Worm (Caenorhabditis elegans) whole organism, midembryonic: Measurements from ENCODE around the gene C50B6.1.

Experiments used
- T22C8.4 ChIP-seq: fragments of 200-800 bp; sonication (Bioruptor generic); IDR thresholded peaks from 2 replicates; pipeline ENCODE4 v1.3.6; 2022; ENCODE audit warnings: missing genetic modification characterization, missing compliant biosample characterization
- cog-1 ChIP-seq: sonication (generic microtip); optimal IDR thresholded peaks from 2 replicates; lab custom pipeline; 2016; ENCODE audit warnings: missing genetic modification characterization, missing compliant biosample characterization
- flt-1 ChIP-seq: fragments of 200-800 bp; sonication (Bioruptor generic); IDR thresholded peaks from 2 replicates; pipeline ENCODE4 v1.3.6; 2022; ENCODE audit warnings: missing genetic modification characterization, missing compliant biosample characterization
- klf-2 ChIP-seq: fragments of 200-800 bp; sonication (Bioruptor generic); conservative IDR thresholded peaks from 2 replicates; pipeline ENCODE4 v1.3.6; 2022; ENCODE audit warnings: missing genetic modification reagents, missing genetic modification characterization, missing compliant biosample characterization
- med-1 ChIP-seq: sonication (generic microtip); optimal IDR thresholded peaks from 2 replicates; lab custom pipeline; 2017; ENCODE audit warnings: missing genetic modification characterization, mild to moderate bottlenecking, missing compliant biosample characterization, antibody characterized with exemption, missing genetic modification reagents; ENCODE audit not compliant: insufficient read depth
- ref-1 ChIP-seq: fragments of 200-800 bp; sonication (Bioruptor generic); conservative IDR thresholded peaks from 2 replicates; pipeline ENCODE4 v1.3.6; 2022; ENCODE audit warnings: missing genetic modification reagents, missing genetic modification characterization, missing compliant biosample characterization
- tab-1 ChIP-seq: fragments of 200-800 bp; sonication (Bioruptor generic); IDR thresholded peaks from 2 replicates; pipeline ENCODE4 v1.3.6; 2022; ENCODE audit warnings: missing genetic modification characterization, missing compliant biosample characterization
- ztf-23 ChIP-seq: fragments of 200-800 bp; sonication (Bioruptor generic); IDR thresholded peaks from 2 replicates; pipeline ENCODE4 v1.3.6; 2022; ENCODE audit warnings: missing genetic modification reagents, missing genetic modification characterization, missing compliant biosample characterization
- ztf-29 ChIP-seq: fragments of 200-800 bp; sonication (Bioruptor generic); IDR thresholded peaks from 2 replicates; pipeline ENCODE4 v1.3.6; 2022; ENCODE audit warnings: missing genetic modification reagents, missing genetic modification characterization, missing compliant biosample characterization

Gene C50B6.1

ce11 chrV:13275959-13276358, 32.8 kb upstream of the C50B6.1 start, which contains the start of gene F32F2.4:
TSS of gene F32F2.4 (plus strand) at chrV:13276259.
- no peak for TF ChIP-seq tab-1
- no peak for TF ChIP-seq klf-2
- no peak for TF ChIP-seq ztf-29 (GFP tag; lab: Robert Waterston, UW)
- TF ChIP-seq cog-1 (tag; lab: Kevin White, UChicago), result no peak
- no peak for TF ChIP-seq T22C8.4 (GFP tag; lab: Robert Waterston, UW)
- TF ChIP-seq flt-1 (GFP tag; lab: Robert Waterston, UW), result no peak
- TF ChIP-seq ztf-23, result no peak
- no peak for TF ChIP-seq med-1 (GFP tag; lab: Kevin White, UChicago)
- TF ChIP-seq ref-1 (GFP tag; lab: Robert Waterston, UW), result no peak

- no peak for TF ChIP-seq klf-2
Observed at ce11 chrV:13280382-13280781, 28.3 kb upstream of the C50B6.1 start.

ce11 chrV:13282958-13283357, 25.8 kb upstream of the C50B6.1 start:
- TF ChIP-seq flt-1 (GFP tag; lab: Robert Waterston, UW) (no peak), ref-1 (GFP tag; lab: Robert Waterston, UW) (no peak), ztf-29 (GFP tag; lab: Robert Waterston, UW) (no peak), tab-1 (no peak), med-1 (GFP tag; lab: Kevin White, UChicago) (no peak), cog-1 (tag; lab: Kevin White, UChicago) (no peak), T22C8.4 (GFP tag; lab: Robert Waterston, UW) (no peak), ztf-23 (no peak), klf-2 (no peak)

- TF ChIP-seq T22C8.4 (GFP tag; lab: Robert Waterston, UW) (no peak), ref-1 (GFP tag; lab: Robert Waterston, UW) (no peak), klf-2 (no peak)
Observed at ce11 chrV:13285284-13285683, 23.4 kb upstream of the C50B6.1 start.

- no peak for TF ChIP-seq tab-1
- TF ChIP-seq cog-1 (tag; lab: Kevin White, UChicago), result no peak
- no peak for TF ChIP-seq klf-2
- no peak for TF ChIP-seq ztf-23
Observed at ce11 chrV:13286525-13286924, 22.2 kb upstream of the C50B6.1 start.

ce11 chrV:13288881-13289280, 19.8 kb upstream of the C50B6.1 start:
- TF ChIP-seq ztf-29 (GFP tag; lab: Robert Waterston, UW), result no peak
- no peak for TF ChIP-seq tab-1
- no peak for TF ChIP-seq med-1 (GFP tag; lab: Kevin White, UChicago)
- no peak for TF ChIP-seq ztf-23
- TF ChIP-seq flt-1 (GFP tag; lab: Robert Waterston, UW), result no peak
- TF ChIP-seq klf-2, result no peak
- TF ChIP-seq T22C8.4 (GFP tag; lab: Robert Waterston, UW), result no peak
- TF ChIP-seq ref-1 (GFP tag; lab: Robert Waterston, UW), result no peak
- TF ChIP-seq cog-1 (tag; lab: Kevin White, UChicago), result no peak

- TF ChIP-seq ztf-29 (GFP tag; lab: Robert Waterston, UW) (no peak), cog-1 (tag; lab: Kevin White, UChicago) (no peak), tab-1 (no peak), ref-1 (GFP tag; lab: Robert Waterston, UW) (no peak), flt-1 (GFP tag; lab: Robert Waterston, UW) (no peak), ztf-23 (no peak), T22C8.4 (GFP tag; lab: Robert Waterston, UW) (no peak), klf-2 (no peak), med-1 (GFP tag; lab: Kevin White, UChicago) (no peak)
Observed at ce11 chrV:13294507-13294906, 14.2 kb upstream of the C50B6.1 start.

- TF ChIP-seq T22C8.4 (GFP tag; lab: Robert Waterston, UW) (no peak), ztf-29 (GFP tag; lab: Robert Waterston, UW) (no peak), flt-1 (GFP tag; lab: Robert Waterston, UW) (no peak), tab-1 (no peak), cog-1 (tag; lab: Kevin White, UChicago) (no peak), ref-1 (GFP tag; lab: Robert Waterston, UW) (no peak), ztf-23 (no peak), med-1 (GFP tag; lab: Kevin White, UChicago) (no peak), klf-2 (no peak)
Observed at ce11 chrV:13295859-13296258, 12.9 kb upstream of the C50B6.1 start, which contains the start of gene uig-1. TSS of gene uig-1 (minus strand) at chrV:13295978.

- TF ChIP-seq ref-1 (GFP tag; lab: Robert Waterston, UW) (no peak), flt-1 (GFP tag; lab: Robert Waterston, UW) (no peak), tab-1 (no peak), T22C8.4 (GFP tag; lab: Robert Waterston, UW) (no peak), ztf-29 (GFP tag; lab: Robert Waterston, UW) (no peak), cog-1 (tag; lab: Kevin White, UChicago) (no peak), med-1 (GFP tag; lab: Kevin White, UChicago) (no peak), klf-2 (no peak), ztf-23 (no peak)
Observed at ce11 chrV:13297220-13297619, 11.5 kb upstream of the C50B6.1 start, which contains the start of gene C26E1.1. TSS of gene C26E1.1 (plus strand) at chrV:13297520.

- no peak for TF ChIP-seq cog-1 (tag; lab: Kevin White, UChicago)
- TF ChIP-seq med-1 (GFP tag; lab: Kevin White, UChicago), result no peak
- TF ChIP-seq ztf-23, result no peak
Observed at ce11 chrV:13298706-13299105, 10.0 kb upstream of the C50B6.1 start.

- TF ChIP-seq T22C8.4 (GFP tag; lab: Robert Waterston, UW), result no peak
- no peak for TF ChIP-seq ztf-23
- TF ChIP-seq klf-2, result no peak
- no peak for TF ChIP-seq flt-1 (GFP tag; lab: Robert Waterston, UW)
- TF ChIP-seq cog-1 (tag; lab: Kevin White, UChicago), result no peak
- TF ChIP-seq tab-1, result no peak
- no peak for TF ChIP-seq med-1 (GFP tag; lab: Kevin White, UChicago)
- no peak for TF ChIP-seq ref-1 (GFP tag; lab: Robert Waterston, UW)
- no peak for TF ChIP-seq ztf-29 (GFP tag; lab: Robert Waterston, UW)
Observed at ce11 chrV:13299398-13299797, 9.3 kb upstream of the C50B6.1 start.
